Worm (Caenorhabditis elegans) whole organism, L2 larva: ENCODE results near the gene nhr-204.

Experiments
- C34F6.9 ChIP-seq: fragments of 150-350 bp; optimal IDR thresholded peaks from 2 replicates; lab custom pipeline; 2014; ENCODE audit warnings: missing biosample characterization, missing genetic modification characterization
- F13H6.1 ChIP-seq: sonication (generic microtip); optimal IDR thresholded peaks from 2 replicates; lab custom pipeline; 2016; ENCODE audit warnings: missing genetic modification characterization, missing compliant biosample characterization
- Y55F3AM.14 ChIP-seq: fragments of 200-800 bp; sonication (Bioruptor generic); optimal IDR thresholded peaks from 2 replicates; lab custom pipeline; 2018; ENCODE audit warnings: mild to moderate bottlenecking, missing genetic modification characterization, missing compliant biosample characterization
- ZK546.5 ChIP-seq: sonication (generic microtip); optimal IDR thresholded peaks from 2 replicates; lab custom pipeline; 2017; ENCODE audit warnings: missing biosample characterization, missing genetic modification characterization
- alr-1 ChIP-seq: fragments of 150-350 bp; optimal IDR thresholded peaks from 2 replicates; lab custom pipeline; 2014; ENCODE audit warnings: missing biosample characterization, missing genetic modification characterization
- aly-2 ChIP-seq: fragments of 150-350 bp; optimal IDR thresholded peaks from 2 replicates; lab custom pipeline; 2014; ENCODE audit warnings: missing biosample characterization, missing genetic modification characterization
- ama-1 ChIP-seq: fragments of 150-350 bp; optimal IDR thresholded peaks from 2 replicates; lab custom pipeline; 2018; ENCODE audit warnings: inconsistent platforms
- blmp-1 ChIP-seq: sonication (generic microtip); optimal IDR thresholded peaks from 2 replicates; lab custom pipeline; 2017; ENCODE audit warnings: missing genetic modification characterization, mild to moderate bottlenecking, missing compliant biosample characterization, antibody characterized with exemption, moderate library complexity; ENCODE audit not compliant: insufficient read depth
- ceh-16 ChIP-seq: fragments of 150-350 bp; optimal IDR thresholded peaks from 2 replicates; lab custom pipeline; 2014; ENCODE audit warnings: missing biosample characterization, missing genetic modification characterization
- ceh-82 ChIP-seq: fragments of 150-350 bp; optimal IDR thresholded peaks from 2 replicates; lab custom pipeline; 2014; ENCODE audit warnings: missing biosample characterization, missing genetic modification characterization
- crh-2 ChIP-seq: sonication (generic microtip); optimal IDR thresholded peaks from 2 replicates; lab custom pipeline; 2017; ENCODE audit warnings: missing biosample characterization, missing genetic modification characterization
- dmd-4 ChIP-seq: sonication (generic microtip); optimal IDR thresholded peaks from 2 replicates; lab custom pipeline; 2017; ENCODE audit warnings: missing biosample characterization, missing genetic modification characterization
- egl-27 ChIP-seq: sonication (generic microtip); optimal IDR thresholded peaks from 3 replicates; lab custom pipeline; 2017; ENCODE audit warnings: missing biosample characterization, missing genetic modification reagents, missing genetic modification characterization
- elt-1 ChIP-seq: fragments of 150-350 bp; optimal IDR thresholded peaks from 2 replicates; lab custom pipeline; 2014; ENCODE audit warnings: missing biosample characterization, missing genetic modification characterization
- elt-3 ChIP-seq: sonication (generic microtip); optimal IDR thresholded peaks from 2 replicates; lab custom pipeline; 2017; ENCODE audit warnings: missing biosample characterization, missing genetic modification characterization
- lsy-2 ChIP-seq, 2 experiments: fragments of 150-350 bp in 1 of 2; sonication (generic microtip) in 1 of 2; optimal IDR thresholded peaks; 2 replicates each; lab custom pipeline; 2014 to 2017; ENCODE audit warnings: missing biosample characterization in 2 of 2, missing genetic modification characterization in 2 of 2
- mab-5 ChIP-seq: fragments of 150-350 bp; optimal IDR thresholded peaks from 2 replicates; lab custom pipeline; 2014; ENCODE audit warnings: missing biosample characterization, missing genetic modification characterization
- mbf-1 ChIP-seq: sonication (generic microtip); optimal IDR thresholded peaks from 2 replicates; lab custom pipeline; 2017; ENCODE audit warnings: missing biosample characterization, missing genetic modification characterization
- nhr-11 ChIP-seq: fragments of 150-350 bp; optimal IDR thresholded peaks from 2 replicates; lab custom pipeline; 2014; ENCODE audit warnings: missing biosample characterization, missing genetic modification characterization
- nhr-12 ChIP-seq: fragments of 150-350 bp; optimal IDR thresholded peaks from 2 replicates; lab custom pipeline; 2014; ENCODE audit warnings: missing biosample characterization, missing genetic modification characterization
- nhr-129 ChIP-seq: fragments of 150-350 bp; optimal IDR thresholded peaks from 2 replicates; lab custom pipeline; 2014; ENCODE audit warnings: missing biosample characterization, missing genetic modification characterization
- nhr-21 ChIP-seq: fragments of 150-350 bp; optimal IDR thresholded peaks from 2 replicates; lab custom pipeline; 2014; ENCODE audit warnings: missing biosample characterization, missing genetic modification characterization
- nhr-23 ChIP-seq: fragments of 150-350 bp; optimal IDR thresholded peaks from 2 replicates; lab custom pipeline; 2014; ENCODE audit warnings: missing biosample characterization, missing genetic modification reagents, missing genetic modification characterization
- nhr-237 ChIP-seq: fragments of 150-350 bp; optimal IDR thresholded peaks from 2 replicates; lab custom pipeline; 2014; ENCODE audit warnings: missing biosample characterization, missing genetic modification characterization
- nhr-25 ChIP-seq: fragments of 150-350 bp; sonication (generic microtip); optimal IDR thresholded peaks from 3 replicates; lab custom pipeline; 2014; ENCODE audit warnings: missing biosample characterization, missing genetic modification characterization
- nhr-6 ChIP-seq: fragments of 150-350 bp; optimal IDR thresholded peaks from 2 replicates; lab custom pipeline; 2014; ENCODE audit warnings: missing biosample characterization, missing genetic modification characterization
- nhr-77 ChIP-seq: fragments of 150-350 bp; optimal IDR thresholded peaks from 2 replicates; lab custom pipeline; 2014; ENCODE audit warnings: missing biosample characterization, missing genetic modification characterization
- sem-4 ChIP-seq: fragments of 150-350 bp; optimal IDR thresholded peaks from 2 replicates; lab custom pipeline; 2014; ENCODE audit warnings: missing biosample characterization, missing genetic modification reagents, missing genetic modification characterization
- sma-9 ChIP-seq, 2 experiments: fragments of 150-350 bp in 1 of 2; sonication (generic microtip) in 1 of 2; optimal IDR thresholded peaks; 2 replicates each; lab custom pipeline; 2014 to 2016; ENCODE audit warnings: missing genetic modification characterization in 2 of 2, mild to moderate bottlenecking in 1 of 2, missing biosample characterization in 1 of 2, missing compliant biosample characterization in 1 of 2, missing genetic modification reagents in 1 of 2, moderate library complexity in 1 of 2
- unc-55 ChIP-seq: fragments of 150-350 bp; sonication (generic microtip); optimal IDR thresholded peaks from 3 replicates; lab custom pipeline; 2014; ENCODE audit warnings: missing biosample characterization, missing genetic modification reagents, missing genetic modification characterization
- unc-62 ChIP-seq: fragments of 150-350 bp; optimal IDR thresholded peaks from 2 replicates; lab custom pipeline; 2014; ENCODE audit warnings: missing biosample characterization, missing genetic modification reagents, missing genetic modification characterization
- zag-1 ChIP-seq: fragments of 150-350 bp; optimal IDR thresholded peaks from 2 replicates; lab custom pipeline; 2014; ENCODE audit warnings: missing biosample characterization, missing genetic modification characterization
- ztf-1 ChIP-seq: fragments of 200-800 bp; sonication (Bioruptor generic); conservative IDR thresholded peaks from 2 replicates; pipeline ENCODE4 v1.3.6; 2022; ENCODE audit warnings: missing genetic modification characterization, missing compliant biosample characterization
- ztf-11 ChIP-seq: sonication (generic microtip); optimal IDR thresholded peaks from 2 replicates; lab custom pipeline; 2017; ENCODE audit warnings: missing biosample characterization, missing genetic modification characterization
- ztf-4 ChIP-seq: fragments of 150-350 bp; optimal IDR thresholded peaks from 2 replicates; lab custom pipeline; 2014; ENCODE audit warnings: missing biosample characterization, missing genetic modification characterization

nhr-204 gene

ce11 chrV:248636-249035, 10.0 kb downstream of the nhr-204 start:
- TF ChIP-seq nhr-237 (tag; lab: Kevin White, UChicago) (no peak), ztf-1 (GFP tag; lab: Robert Waterston, UW) (no peak), ama-1 (no peak), nhr-12 (no peak), nhr-11 (no peak), lsy-2 (tag; optimal IDR thresholded peaks at IDR 0.05; lab: Kevin White, UChicago) (no peak), dmd-4 (tag; lab: Kevin White, UChicago) (no peak), ztf-11 (no peak), egl-27 (no peak), zag-1 (tag; lab: Kevin White, UChicago) (no peak), nhr-129 (tag; lab: Kevin White, UChicago) (no peak), unc-62 (GFP tag; lab: Kevin White, UChicago) (no peak), mab-5 (tag; lab: Kevin White, UChicago) (no peak), nhr-25 (tag; lab: Kevin White, UChicago) (no peak), C34F6.9 (no peak), ceh-16 (tag; lab: Kevin White, UChicago) (no peak)

DNA sequence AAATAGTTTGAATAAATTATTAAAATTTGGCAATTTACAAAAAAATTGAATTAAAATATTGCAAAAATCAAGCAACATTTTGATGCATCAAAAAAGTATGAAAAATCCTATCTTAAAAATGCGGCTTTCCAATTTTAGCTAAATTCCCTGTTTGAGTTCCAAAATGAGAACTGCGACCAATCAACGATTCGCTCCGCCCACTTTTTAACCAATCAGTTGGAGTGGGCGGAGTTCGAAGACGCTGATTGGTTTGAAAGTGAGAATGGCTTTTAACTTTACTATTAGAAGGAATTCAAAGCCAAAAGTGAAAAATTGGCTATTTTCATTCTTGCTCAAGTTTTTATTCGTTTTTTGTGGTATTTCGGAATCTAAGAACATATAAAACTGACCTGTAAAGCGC, 11.1 kb downstream of the nhr-204 start:
- TF ChIP-seq aly-2 (tag; lab: Kevin White, UChicago) (no peak), elt-3 (tag; lab: Kevin White, UChicago) (no peak), nhr-77 (tag; lab: Kevin White, UChicago) (no peak), mbf-1 (no peak), blmp-1 (tag; lab: Kevin White, UChicago) (no peak), dmd-4 (tag; lab: Kevin White, UChicago) (no peak), C34F6.9 (no peak), Y55F3AM.14 (GFP tag; lab: Kevin White, UChicago) (no peak), ztf-11 (no peak), elt-1 (tag; lab: Kevin White, UChicago) (no peak), nhr-23 (tag; lab: Kevin White, UChicago) (no peak), alr-1 (tag; lab: Kevin White, UChicago) (no peak), ceh-82 (tag; lab: Kevin White, UChicago) (no peak), crh-2 (no peak)

ce11 chrV:246097-246496, 12.5 kb downstream of the nhr-204 start, which contains the start of gene kin-34:
kin-34 (minus strand) TSS chrV:246197.
- TF ChIP-seq nhr-23 (tag; lab: Kevin White, UChicago), result no peak
- TF ChIP-seq nhr-25 (tag; lab: Kevin White, UChicago), result no peak
- no peak for TF ChIP-seq elt-3 (tag; lab: Kevin White, UChicago)
- TF ChIP-seq mbf-1, result no peak
- no peak for TF ChIP-seq nhr-21 (tag; lab: Kevin White, UChicago)
- TF ChIP-seq ztf-11, result no peak
- TF ChIP-seq elt-1 (tag; lab: Kevin White, UChicago), result no peak
- no peak for TF ChIP-seq blmp-1 (tag; lab: Kevin White, UChicago)
- no peak for TF ChIP-seq dmd-4 (tag; lab: Kevin White, UChicago)

DNA sequence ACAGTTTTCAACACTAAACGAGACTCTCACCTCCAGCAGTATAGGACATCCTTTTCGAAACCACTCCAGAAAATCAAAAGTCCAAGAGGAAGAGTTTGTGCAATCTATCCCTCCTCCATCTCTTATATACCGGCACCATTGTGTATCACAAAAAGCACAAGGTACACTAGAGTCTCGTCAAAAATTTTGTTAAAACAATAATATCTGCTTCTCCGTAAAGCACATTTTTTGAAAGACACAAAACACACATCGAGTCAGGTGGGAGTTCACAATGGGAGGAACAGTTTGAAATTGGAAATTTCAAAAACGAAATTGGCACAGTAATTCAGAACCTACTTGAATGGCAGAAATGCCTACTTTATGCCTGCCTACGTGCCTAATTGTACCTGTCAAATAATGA, 16.1 kb downstream of the nhr-204 start, which contains the start of gene R02C2.7:
R02C2.7 (minus strand) TSS at position 101 of the 400 bp plus-strand sequence.
- TF ChIP-seq ztf-4 (tag; lab: Kevin White, UChicago) (no peak), nhr-237 (tag; lab: Kevin White, UChicago) (no peak), mab-5 (tag; lab: Kevin White, UChicago) (no peak), nhr-6 (tag; lab: Kevin White, UChicago) (no peak), ztf-1 (GFP tag; lab: Robert Waterston, UW) (no peak), sem-4 (tag; lab: Kevin White, UChicago) (no peak), F13H6.1 (tag; lab: Kevin White, UChicago) (no peak), mbf-1 (no peak), egl-27 (no peak), ceh-82 (tag; lab: Kevin White, UChicago) (no peak), Y55F3AM.14 (GFP tag; lab: Kevin White, UChicago) (no peak), dmd-4 (tag; lab: Kevin White, UChicago) (no peak), ZK546.5 (tag; lab: Kevin White, UChicago) (no peak), sma-9 (GFP tag; optimal IDR thresholded peaks at IDR 0.05; lab: Kevin White, UChicago) (no peak), sma-9 (tag; optimal IDR thresholded peaks at IDR 0.05; lab: Kevin White, UChicago) (no peak), unc-55 (GFP tag; lab: Kevin White, UChicago) (no peak), alr-1 (tag; lab: Kevin White, UChicago) (no peak), elt-3 (tag; lab: Kevin White, UChicago) (no peak)
- TF ChIP-seq, all 48 proteins: peak for 0
